Worm (Caenorhabditis elegans): ENCODE data around the gene ZK1248.15.

ce11 chrII:5820282-5820762 lies 18.0 kb downstream of the ZK1248.15 start, which contains the start of gene ehs-1:
- TF ChIP-seq lin-15B (tag; optimal IDR thresholded peaks at IDR 0.05) (peak; percentile 8), ZK546.5 (tag; optimal IDR thresholded peaks at IDR 0.05) (no peak), jun-1 (tag; optimal IDR thresholded peaks at IDR 0.05) (no peak), lsy-12 (tag; optimal IDR thresholded peaks at IDR 0.05) (no peak), nhr-76 (tag; optimal IDR thresholded peaks at IDR 0.05) (no peak), nhr-237 (tag; optimal IDR thresholded peaks at IDR 0.05) (no peak), nhr-43 (tag; optimal IDR thresholded peaks at IDR 0.05; ENCODE audit: poor library complexity, severe bottlenecking) (no peak), mdl-1 (tag; optimal IDR thresholded peaks at IDR 0.05) (no peak), zag-1 (tag; optimal IDR thresholded peaks at IDR 0.05) (no peak), skn-1 (tag; optimal IDR thresholded peaks at IDR 0.05) (no peak)
